Fruit fly (Drosophila melanogaster): ENCODE results near the gene CG17030.

Gene CG17030

dm6 chr3L:4999447-5000226 is 19.1 kb upstream of the CG17030 start:
- TF ChIP-seq CG9817 (tag; optimal IDR thresholded peaks at IDR 0.05) (no peak), CG15011 (GFP tag; optimal IDR thresholded peaks at IDR 0.05) (no peak), hb (GFP tag; IDR thresholded peaks at IDR 0.05; ENCODE audit: partially characterized antibody) (no peak), HLHmδ (GFP tag; optimal IDR thresholded peaks at IDR 0.05) (peak; percentile 63), tup (GFP tag; optimal IDR thresholded peaks at IDR 0.05) (no peak), CG13296 (GFP tag; optimal IDR thresholded peaks at IDR 0.05) (no peak), CG4360 (GFP tag; IDR thresholded peaks at IDR 0.05) (no peak), bsh (GFP tag; optimal IDR thresholded peaks at IDR 0.05) (peak in 1 of 2 experiments; percentile 16), caup (GFP tag; optimal IDR thresholded peaks at IDR 0.05; ENCODE audit: severe bottlenecking) (no peak), crp (GFP tag; optimal IDR thresholded peaks at IDR 0.05) (no peak), Dref (GFP tag; IDR thresholded peaks at IDR 0.05) (no peak), vvl (GFP tag; IDR thresholded peaks at IDR 0.05) (no peak), CG2129 (GFP tag; IDR thresholded peaks at IDR 0.05; ENCODE audit: partially characterized antibody) (no peak), abd-A (tag; optimal IDR thresholded peaks at IDR 0.05) (no peak), dm (GFP tag; optimal IDR thresholded peaks at IDR 0.05) (no peak), CG1792 (GFP tag; optimal IDR thresholded peaks at IDR 0.05) (no peak), grn (GFP tag; optimal IDR thresholded peaks at IDR 0.05) (no peak), sens (GFP tag) (peak; percentile 63), D19A (tag; optimal IDR thresholded peaks at IDR 0.05) (no peak), CG8944 (GFP tag; optimal IDR thresholded peaks at IDR 0.05) (no peak), tx (GFP tag; optimal IDR thresholded peaks at IDR 0.05) (no peak), nmo (GFP tag; optimal IDR thresholded peaks at IDR 0.05) (no peak), trh (GFP tag; optimal IDR thresholded peaks at IDR 0.05) (no peak), gsb-n (tag; optimal IDR thresholded peaks at IDR 0.05) (peak; percentile 4), CG18262 (tag; optimal IDR thresholded peaks at IDR 0.05) (peak; percentile 59), CG31224 (GFP tag; IDR thresholded peaks at IDR 0.05) (no peak), CG10366 (GFP tag; IDR thresholded peaks at IDR 0.05) (no peak), D19B (GFP tag; optimal IDR thresholded peaks at IDR 0.05) (no peak), Antp (GFP tag; optimal IDR thresholded peaks at IDR 0.05) (no peak), CG18619 (GFP tag; optimal IDR thresholded peaks at IDR 0.05) (no peak), CG16815 (GFP tag; optimal IDR thresholded peaks at IDR 0.05) (no peak), Hsf (GFP tag; optimal IDR thresholded peaks at IDR 0.05) (no peak), p53 (GFP tag; optimal IDR thresholded peaks at IDR 0.05) (no peak), CG2712 (tag; optimal IDR thresholded peaks at IDR 0.05) (peak; percentile 56), esg (GFP tag; conservative IDR thresholded peaks at IDR 0.05) (no peak), h (optimal IDR thresholded peaks at IDR 0.05) (no peak), jumu (GFP tag; optimal IDR thresholded peaks at IDR 0.05) (no peak), CG11456 (GFP tag; IDR thresholded peaks at IDR 0.05) (no peak), phol (tag; optimal IDR thresholded peaks at IDR 0.05) (peak; percentile 24), CG9876 (GFP tag; optimal IDR thresholded peaks at IDR 0.05) (no peak), Fer1 (GFP tag; optimal IDR thresholded peaks at IDR 0.05) (no peak), CG10267 (tag; optimal IDR thresholded peaks at IDR 0.05) (peak; percentile 8), NC2α (GFP tag; optimal IDR thresholded peaks at IDR 0.05) (no peak), CG2202 (tag; optimal IDR thresholded peaks at IDR 0.05) (no peak), ranshi (GFP tag; IDR thresholded peaks at IDR 0.05) (no peak), Mrtf (GFP tag; IDR thresholded peaks at IDR 0.05) (no peak), sug (tag; optimal IDR thresholded peaks at IDR 0.05) (no peak), klu (GFP tag; IDR thresholded peaks at IDR 0.05) (no peak), kay (GFP tag; optimal IDR thresholded peaks at IDR 0.05) (no peak), CG17829 (tag; optimal IDR thresholded peaks at IDR 0.05) (peak; percentile 3)

Measured in whole organism, embryonic.